Fruit fly (Drosophila melanogaster) whole organism, embryonic: Measurements from ENCODE around the gene ss.
A peak's percentile ranks its signal among the peaks of the same experiment; 100 is the strongest.

Experiments used
- Atf-2 ChIP-seq: fragments of 200-800 bp; sonication (Bioruptor generic); optimal IDR thresholded peaks from 2 replicates; lab custom pipeline; 2016; ENCODE audit warnings: missing biosample characterization, missing genetic modification characterization
- BEAF-32 ChIP-seq: fragments of 200-800 bp; sonication (Bioruptor generic); optimal IDR thresholded peaks from 3 replicates; lab custom pipeline; 2017; ENCODE audit warnings: missing biosample characterization, missing genetic modification characterization, mild to moderate bottlenecking, moderate library complexity, missing genetic modification reagents
- CG1233 ChIP-seq: fragments of 200-800 bp; sonication (Bioruptor generic); optimal IDR thresholded peaks from 4 replicates; lab custom pipeline; 2018; ENCODE audit warnings: missing biosample characterization, mild to moderate bottlenecking, missing genetic modification characterization
- CG12391 ChIP-seq: fragments of 200-800 bp; sonication (Bioruptor generic); optimal IDR thresholded peaks from 3 replicates; lab custom pipeline; 2018; ENCODE audit warnings: missing biosample characterization, mild to moderate bottlenecking, missing genetic modification characterization, moderate library complexity
- CG13287 ChIP-seq: fragments of 200-800 bp; sonication (Bioruptor generic); IDR thresholded peaks from 2 replicates; pipeline ENCODE4 v1.3.6; 2022; ENCODE audit warnings: missing biosample characterization, missing genetic modification characterization; ENCODE audit not compliant: partially characterized antibody
- CG14441 ChIP-seq: fragments of 200-800 bp; sonication (Bioruptor generic); IDR thresholded peaks from 2 replicates; pipeline ENCODE4 v1.3.6; 2022; ENCODE audit warnings: missing biosample characterization, missing genetic modification characterization
- CG15696 ChIP-seq: fragments of 200-800 bp; sonication (Bioruptor generic); optimal IDR thresholded peaks from 2 replicates; lab custom pipeline; 2019; ENCODE audit warnings: missing biosample characterization, mild to moderate bottlenecking, missing genetic modification characterization, moderate library complexity
- CG1603 ChIP-seq: fragments of 200-800 bp; sonication (Bioruptor generic); optimal IDR thresholded peaks from 2 replicates; lab custom pipeline; 2019; ENCODE audit warnings: missing biosample characterization, mild to moderate bottlenecking, missing genetic modification characterization, moderate library complexity
- CG16779 ChIP-seq: fragments of 200-800 bp; sonication (Bioruptor generic); IDR thresholded peaks from 2 replicates; pipeline ENCODE4 v1.3.6; 2022; ENCODE audit warnings: missing biosample characterization, missing genetic modification characterization
- CG16863 ChIP-seq: fragments of 200-800 bp; sonication (Bioruptor generic); optimal IDR thresholded peaks from 3 replicates; lab custom pipeline; 2016; ENCODE audit warnings: missing biosample characterization, missing genetic modification characterization
- CG30403 ChIP-seq: fragments of 200-800 bp; sonication (Bioruptor generic); optimal IDR thresholded peaks from 3 replicates; lab custom pipeline; 2016; ENCODE audit warnings: missing biosample characterization, missing genetic modification characterization
- CG31441 ChIP-seq: fragments of 200-800 bp; sonication (Bioruptor generic); IDR thresholded peaks from 2 replicates; pipeline ENCODE4 v1.3.6; 2022; ENCODE audit warnings: missing biosample characterization, missing genetic modification characterization
- CG3281 ChIP-seq: fragments of 200-800 bp; sonication (Bioruptor generic); optimal IDR thresholded peaks from 3 replicates; lab custom pipeline; 2017; ENCODE audit warnings: missing biosample characterization, mild to moderate bottlenecking, missing genetic modification characterization
- CG3838 ChIP-seq: fragments of 200-800 bp; sonication (Bioruptor generic); optimal IDR thresholded peaks from 3 replicates; lab custom pipeline; 2016; ENCODE audit warnings: missing biosample characterization, missing genetic modification characterization
- CG6254 ChIP-seq: fragments of 200-800 bp; sonication (Bioruptor generic); optimal IDR thresholded peaks from 3 replicates; lab custom pipeline; 2017; ENCODE audit warnings: mild to moderate bottlenecking, missing biosample characterization, missing genetic modification reagents, missing genetic modification characterization
- CG7372 ChIP-seq: fragments of 200-800 bp; sonication (Bioruptor generic); IDR thresholded peaks from 2 replicates; pipeline ENCODE4 v1.3.6; 2022; ENCODE audit warnings: missing biosample characterization, missing genetic modification characterization
- CG9817 ChIP-seq: fragments of 200-800 bp; sonication (Bioruptor generic); optimal IDR thresholded peaks from 2 replicates; lab custom pipeline; 2018; ENCODE audit warnings: missing biosample characterization, mild to moderate bottlenecking, missing genetic modification characterization, moderate library complexity
- D19A ChIP-seq: fragments of 200-800 bp; optimal IDR thresholded peaks from 3 replicates; lab custom pipeline; 2019; ENCODE audit warnings: missing biosample characterization, mild to moderate bottlenecking, missing genetic modification characterization, moderate library complexity
- Dfd ChIP-seq, 2 experiments: fragments of >200 bp; optimal IDR thresholded peaks; 2 replicates each; lab custom pipeline; 2017; ENCODE audit warnings: missing biosample characterization in 2 of 2, missing genetic modification characterization in 2 of 2
- Ets65A ChIP-seq: fragments of 200-800 bp; sonication (Bioruptor generic); peaks from one replicate; lab custom pipeline; 2016; ENCODE audit warnings: missing biosample characterization, missing genetic modification characterization
- GATAe ChIP-seq: fragments of 200-800 bp; sonication (Bioruptor generic); conservative IDR thresholded peaks from 2 replicates; pipeline ENCODE4 v1.3.6; 2022; ENCODE audit warnings: missing biosample characterization, missing genetic modification characterization
- HLHmδ ChIP-seq: fragments of 200-800 bp; sonication (Bioruptor generic); optimal IDR thresholded peaks from 2 replicates; lab custom pipeline; 2018; ENCODE audit warnings: missing biosample characterization, mild to moderate bottlenecking, missing genetic modification characterization, moderate library complexity
- HmgD ChIP-seq: fragments of 200-800 bp; sonication (Bioruptor generic); optimal IDR thresholded peaks from 3 replicates; lab custom pipeline; 2016; ENCODE audit warnings: missing biosample characterization, missing genetic modification characterization
- Jarid2 ChIP-seq: fragments of 200-800 bp; sonication (Bioruptor generic); optimal IDR thresholded peaks from 3 replicates; lab custom pipeline; 2017; ENCODE audit warnings: mild to moderate bottlenecking, missing biosample characterization, missing genetic modification reagents, missing genetic modification characterization
- Med ChIP-seq: fragments of 200-800 bp; sonication (Bioruptor generic); peaks from one replicate; lab custom pipeline; 2016; ENCODE audit warnings: missing biosample characterization, missing genetic modification characterization, mild to moderate bottlenecking, inconsistent platforms, moderate library complexity
- Nf-YC ChIP-seq: fragments of 200-800 bp; optimal IDR thresholded peaks from 3 replicates; lab custom pipeline; 2019; ENCODE audit warnings: missing biosample characterization, mild to moderate bottlenecking, missing genetic modification characterization, moderate library complexity
- PHDP ChIP-seq: fragments of 200-800 bp; sonication (Bioruptor generic); optimal IDR thresholded peaks from 3 replicates; lab custom pipeline; 2018; ENCODE audit warnings: missing biosample characterization, mild to moderate bottlenecking, missing genetic modification characterization, moderate library complexity
- ab ChIP-seq: fragments of 200-800 bp; sonication (Bioruptor generic); optimal IDR thresholded peaks from 2 replicates; lab custom pipeline; 2016; ENCODE audit warnings: missing biosample characterization, missing genetic modification characterization
- ac ChIP-seq: fragments of 200-800 bp; sonication (Bioruptor generic); optimal IDR thresholded peaks from 3 replicates; lab custom pipeline; 2017; ENCODE audit warnings: missing biosample characterization, mild to moderate bottlenecking, missing genetic modification characterization
- aop ChIP-seq: fragments of 200-800 bp; sonication (Bioruptor generic); IDR thresholded peaks from 2 replicates; pipeline ENCODE4 v1.3.6; 2022; ENCODE audit warnings: missing biosample characterization, missing genetic modification characterization
- bbx ChIP-seq: fragments of 200-800 bp; sonication (Bioruptor generic); IDR thresholded peaks from 2 replicates; pipeline ENCODE4 v1.3.6; 2022; ENCODE audit warnings: missing biosample characterization, missing genetic modification characterization; ENCODE audit not compliant: partially characterized antibody
- br ChIP-seq: fragments of >200 bp; optimal IDR thresholded peaks from 2 replicates; lab custom pipeline; 2017
- cad ChIP-seq: fragments of >200 bp; optimal IDR thresholded peaks from 2 replicates; lab custom pipeline; 2017; ENCODE audit warnings: missing biosample characterization, missing genetic modification characterization
- cg ChIP-seq: fragments of 200-800 bp; sonication (Bioruptor generic); optimal IDR thresholded peaks from 3 replicates; lab custom pipeline; 2019; ENCODE audit warnings: missing biosample characterization, mild to moderate bottlenecking, missing genetic modification characterization, moderate library complexity
- chn ChIP-seq: fragments of 200-800 bp; sonication (Bioruptor generic); optimal IDR thresholded peaks from 2 replicates; lab custom pipeline; 2016; ENCODE audit warnings: missing biosample characterization, missing genetic modification characterization
- esg ChIP-seq: fragments of 200-800 bp; sonication (Bioruptor generic); conservative IDR thresholded peaks from 2 replicates; pipeline ENCODE4 v1.3.6; 2022; ENCODE audit warnings: missing biosample characterization, missing genetic modification characterization
- ewg ChIP-seq: fragments of 200-800 bp; sonication (Bioruptor generic); optimal IDR thresholded peaks from 3 replicates; lab custom pipeline; 2017; ENCODE audit warnings: mild to moderate bottlenecking, missing biosample characterization, missing genetic modification reagents, missing genetic modification characterization
- insv ChIP-seq, 2 experiments: fragments of 200-800 bp; sonication (Bioruptor generic); optimal IDR thresholded peaks; 3 replicates each; lab custom pipeline; 2016 to 2018; ENCODE audit warnings: missing biosample characterization in 2 of 2, missing genetic modification characterization in 2 of 2
- ken ChIP-seq: fragments of 200-800 bp; sonication (Bioruptor generic); IDR thresholded peaks from 3 replicates; pipeline ENCODE4 v1.3.6; 2022; ENCODE audit warnings: missing biosample characterization, missing genetic modification characterization
- lab ChIP-seq: fragments of 200-800 bp; sonication (Bioruptor generic); optimal IDR thresholded peaks from 3 replicates; lab custom pipeline; 2017; ENCODE audit warnings: missing biosample characterization, missing genetic modification characterization, mild to moderate bottlenecking, moderate library complexity, missing genetic modification reagents
- mld ChIP-seq: fragments of 200-800 bp; sonication (Bioruptor generic); IDR thresholded peaks from 3 replicates; pipeline ENCODE4 v1.3.6; 2022; ENCODE audit warnings: missing biosample characterization, missing genetic modification characterization; ENCODE audit not compliant: partially characterized antibody
- otp ChIP-seq: fragments of 200-800 bp; sonication (Bioruptor generic); IDR thresholded peaks from 3 replicates; pipeline ENCODE4, ENCODE4 v1.3.6; 2022; ENCODE audit warnings: missing biosample characterization, missing genetic modification characterization
- pum ChIP-seq: fragments of 200-800 bp; sonication (Bioruptor generic); optimal IDR thresholded peaks from 2 replicates; lab custom pipeline; 2016; ENCODE audit warnings: missing biosample characterization, missing genetic modification characterization
- ro ChIP-seq: fragments of 200-800 bp; sonication (Bioruptor generic); IDR thresholded peaks from 2 replicates; pipeline ENCODE4 v1.3.6; 2022; ENCODE audit warnings: missing biosample characterization, missing genetic modification characterization
- sisA ChIP-seq: fragments of 200-800 bp; sonication (Bioruptor generic); IDR thresholded peaks from 2 replicates; pipeline ENCODE4 v1.3.6; 2022; ENCODE audit warnings: missing biosample characterization, missing genetic modification characterization
- tna ChIP-seq: fragments of 200-800 bp; sonication (Bioruptor generic); IDR thresholded peaks from 2 replicates; pipeline ENCODE4 v1.3.6; 2022; ENCODE audit warnings: missing biosample characterization, missing genetic modification characterization; ENCODE audit not compliant: partially characterized antibody
- yki ChIP-seq: fragments of >200 bp; optimal IDR thresholded peaks from 3 replicates; lab custom pipeline; 2018
- zen2 ChIP-seq: fragments of 200-800 bp; sonication (Bioruptor generic); IDR thresholded peaks from 3 replicates; pipeline ENCODE4 v1.3.6; 2022; ENCODE audit warnings: missing biosample characterization, missing genetic modification characterization; ENCODE audit not compliant: partially characterized antibody
- zf30C ChIP-seq: fragments of 200-800 bp; sonication (Bioruptor generic); optimal IDR thresholded peaks from 3 replicates; lab custom pipeline; 2018; ENCODE audit warnings: missing biosample characterization, mild to moderate bottlenecking, missing genetic modification characterization

ss gene

DNA sequence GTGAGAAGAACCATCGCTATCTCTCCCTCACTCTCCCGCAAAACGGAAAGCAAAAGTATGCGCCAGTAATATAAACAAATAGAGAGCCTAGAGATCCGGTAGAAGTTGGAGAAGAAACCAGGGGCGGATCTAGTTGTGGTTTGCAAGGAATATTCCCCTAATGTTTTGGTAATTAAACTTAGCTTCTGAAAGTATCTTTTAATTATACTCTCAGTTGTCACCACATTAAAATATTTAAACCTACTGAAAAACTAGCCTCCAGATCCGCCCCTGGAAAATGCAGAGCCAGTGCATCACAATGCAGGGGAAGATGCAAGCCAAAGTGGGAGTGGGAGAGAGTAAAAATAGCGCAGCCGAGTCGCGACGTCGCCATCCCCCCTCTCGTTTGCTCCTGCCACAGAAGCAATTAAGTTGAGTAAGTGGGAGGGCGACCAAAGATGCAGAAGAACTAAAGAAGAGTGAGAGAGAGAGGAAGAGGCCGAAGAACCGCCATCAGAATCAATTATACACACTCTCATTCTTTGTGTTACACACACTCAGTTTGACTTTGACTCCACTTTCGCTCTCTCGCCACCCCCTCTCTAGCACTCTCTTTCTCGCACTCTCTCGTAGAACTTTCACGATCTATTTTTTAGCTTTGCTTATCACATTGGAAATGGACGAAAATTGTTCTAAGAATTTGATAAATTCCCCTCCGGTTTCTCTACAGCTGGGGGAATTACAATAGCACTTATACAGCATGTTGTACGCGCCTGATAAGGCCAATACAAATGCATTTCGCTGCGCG lies 45.9 kb upstream of the ss start (continued):
- no peak for TF ChIP-seq zf30C
- no peak for TF ChIP-seq CG13287 (GFP tag; lab: Robert Waterston, UW)
- TF ChIP-seq br: no peak
- peak; percentile 97 for TF ChIP-seq CG15696 (tag; lab: Kevin White, UChicago)
- TF ChIP-seq Dfd (GFP tag; optimal IDR thresholded peaks at IDR 0.05; lab: Kevin White, UChicago): no peak
- no peak for TF ChIP-seq cad (GFP tag; lab: Kevin White, UChicago)
- TF ChIP-seq bbx: peak; percentile 56
- TF ChIP-seq CG31441 (GFP tag; lab: Robert Waterston, UW): peak; percentile 93
- peak; percentile 84 for TF ChIP-seq CG16779 (GFP tag; lab: Robert Waterston, UW)
- TF ChIP-seq aop (GFP tag; lab: Robert Waterston, UW): peak; percentile 95
- peak; percentile 88 for TF ChIP-seq CG7372
- no peak for TF ChIP-seq HLHmδ (GFP tag; lab: Kevin White, UChicago)
- peak; percentile 77 for TF ChIP-seq CG6254 (GFP tag; lab: Kevin White, UChicago)
- TF ChIP-seq CG3838 (GFP tag; lab: Kevin White, UChicago): peak; percentile 68
- TF ChIP-seq CG9817: peak; percentile 95
- TF ChIP-seq lab (GFP tag; lab: Kevin White, UChicago): peak; percentile 85
- TF ChIP-seq Atf-2 (GFP tag; lab: Kevin White, UChicago): peak; percentile 87
- TF ChIP-seq D19A (tag; lab: Kevin White, UChicago): peak; percentile 92
- TF ChIP-seq Ets65A (GFP tag; lab: Kevin White, UChicago): peak; percentile 100
- TF ChIP-seq chn (GFP tag; lab: Kevin White, UChicago): peak; percentile 94
- peak; percentile 20 to 40 for TF ChIP-seq insv (GFP tag; optimal IDR thresholded peaks at IDR 0.05; lab: Kevin White, UChicago)
- peak; percentile 66 for TF ChIP-seq cg (GFP tag; lab: Kevin White, UChicago)
- peak; percentile 97 for TF ChIP-seq CG1603 (tag; lab: Kevin White, UChicago)
- peak; percentile 67 for TF ChIP-seq CG3281 (GFP tag; lab: Kevin White, UChicago)
- TF ChIP-seq CG12391 (tag; lab: Kevin White, UChicago): peak; percentile 92
- peak; percentile 91 for TF ChIP-seq CG14441 (GFP tag; lab: Robert Waterston, UW)
- peak; percentile 93 for TF ChIP-seq CG30403 (GFP tag; lab: Kevin White, UChicago)
- peak; percentile 46 for TF ChIP-seq GATAe
- TF ChIP-seq HmgD (GFP tag; lab: Kevin White, UChicago): peak; percentile 82
- TF ChIP-seq Med (GFP tag; lab: Kevin White, UChicago): peak; percentile 99
- 0 out of 3 replicates have a peak, but pooled peaks have one; percentile 34 for TF ChIP-seq zen2 (GFP tag; lab: Robert Waterston, UW)
- TF ChIP-seq ken (GFP tag; lab: Robert Waterston, UW): peak; percentile 99
- TF ChIP-seq pum (GFP tag; lab: Kevin White, UChicago): peak; percentile 96
- peak; percentile 97 for TF ChIP-seq otp (GFP tag; lab: Robert Waterston, UW)
- peak; percentile 70 for TF ChIP-seq Jarid2 (GFP tag; lab: Kevin White, UChicago)
- no peak for TF ChIP-seq tna (GFP tag; lab: Robert Waterston, UW)
- peak; percentile 98 for TF ChIP-seq sisA (GFP tag; lab: Robert Waterston, UW)
- peak; percentile 91 for TF ChIP-seq esg
- TF ChIP-seq Nf-YC (tag; lab: Kevin White, UChicago): peak; percentile 70
- peak; percentile 90 for TF ChIP-seq PHDP (tag; lab: Kevin White, UChicago)
- TF ChIP-seq yki: peak; percentile 56
- peak; percentile 86 for TF ChIP-seq ac (GFP tag; lab: Kevin White, UChicago)
- peak; percentile 86 for TF ChIP-seq ro (GFP tag; lab: Robert Waterston, UW)
- no peak for TF ChIP-seq mld (GFP tag; lab: Robert Waterston, UW)
- TF ChIP-seq BEAF-32 (GFP tag; lab: Kevin White, UChicago): no peak
- TF ChIP-seq CG16863: peak; percentile 95
- peak; percentile 85 for TF ChIP-seq ab
- peak; percentile 91 for TF ChIP-seq ewg (GFP tag; lab: Kevin White, UChicago)
- TF ChIP-seq CG1233 (GFP tag; lab: Kevin White, UChicago): peak; percentile 90
